Fruit fly (Drosophila melanogaster): ENCODE data around the gene C15.

The C15 gene

dm6 chr3R:21520756-21521155 lies 21.0 kb downstream of the C15 start, which contains the start of gene sp3:
Gene sp3, plus strand, starts transcription at chr3R:21520928.
- peak; percentile 83 for TF ChIP-seq HLH4C (GFP tag; IDR thresholded peaks at IDR 0.05; ENCODE audit: partially characterized antibody)
- TF ChIP-seq CG18599 (GFP tag; optimal IDR thresholded peaks at IDR 0.05): no peak
- TF ChIP-seq HHEX (GFP tag; optimal IDR thresholded peaks at IDR 0.05): no peak
- no peak for TF ChIP-seq pho (GFP tag; optimal IDR thresholded peaks at IDR 0.05)
- TF ChIP-seq row (GFP tag; IDR thresholded peaks at IDR 0.05): peak; percentile 5; the same call in 2 of the 3 replicates
- peak; percentile 65; the same call in 1 of the 3 replicates for TF ChIP-seq CG34422 (GFP tag; IDR thresholded peaks at IDR 0.05)
- TF ChIP-seq jigr1 (GFP tag; IDR thresholded peaks at IDR 0.05): no peak
- TF ChIP-seq Pdp1 (GFP tag; optimal IDR thresholded peaks at IDR 0.05): no peak
- no peak for TF ChIP-seq CG10274 (GFP tag; optimal IDR thresholded peaks at IDR 0.05)
- TF ChIP-seq D (optimal IDR thresholded peaks at IDR 0.05): peak; percentile 28
- no peak for TF ChIP-seq D (GFP tag; optimal IDR thresholded peaks at IDR 0.05)
- TF ChIP-seq CoRest (tag; optimal IDR thresholded peaks at IDR 0.05): no peak
- TF ChIP-seq nerfin-2 (GFP tag; IDR thresholded peaks at IDR 0.05; ENCODE audit: partially characterized antibody): peak; percentile 60
- TF ChIP-seq E2f2 (GFP tag; IDR thresholded peaks at IDR 0.05): peak; percentile 24
- no peak for TF ChIP-seq CG15073 (GFP tag; optimal IDR thresholded peaks at IDR 0.05)
- TF ChIP-seq gfzf (GFP tag; optimal IDR thresholded peaks at IDR 0.05): peak; percentile 80
- no peak for TF ChIP-seq lmd (GFP tag; IDR thresholded peaks at IDR 0.05)
- peak; percentile 75 for TF ChIP-seq BEAF-32 (GFP tag; optimal IDR thresholded peaks at IDR 0.05)
- no peak for TF ChIP-seq Blimp-1 (GFP tag; optimal IDR thresholded peaks at IDR 0.05)
- no peak for TF ChIP-seq Drgx (GFP tag; IDR thresholded peaks at IDR 0.05)
- peak; percentile 86 for TF ChIP-seq ato (GFP tag; IDR thresholded peaks at IDR 0.05; ENCODE audit: partially characterized antibody)
- TF ChIP-seq psq (GFP tag; optimal IDR thresholded peaks at IDR 0.05): no peak
- TF ChIP-seq vnd (GFP tag; IDR thresholded peaks at IDR 0.05; ENCODE audit: partially characterized antibody): peak; percentile 55; the same call in 1 of the 3 replicates
- TF ChIP-seq hth (optimal IDR thresholded peaks at IDR 0.05): no peak
- TF ChIP-seq CG12236 (GFP tag; optimal IDR thresholded peaks at IDR 0.05): no peak
- TF ChIP-seq CG3163 (GFP tag; optimal IDR thresholded peaks at IDR 0.05): no peak
- peak; percentile 60 for TF ChIP-seq CG42726 (GFP tag; IDR thresholded peaks at IDR 0.05; ENCODE audit: partially characterized antibody)
- TF ChIP-seq Sox100B (GFP tag; optimal IDR thresholded peaks at IDR 0.05): no peak
- no peak for TF ChIP-seq CG11723 (GFP tag; optimal IDR thresholded peaks at IDR 0.05)
- no peak for TF ChIP-seq Asciz (GFP tag; optimal IDR thresholded peaks at IDR 0.05)
- peak; percentile 85 for TF ChIP-seq Opbp (GFP tag; IDR thresholded peaks at IDR 0.05; ENCODE audit: partially characterized antibody)
- no peak for TF ChIP-seq CG11247 (GFP tag; IDR thresholded peaks at IDR 0.05)
- TF ChIP-seq wdn (GFP tag; IDR thresholded peaks at IDR 0.05): no peak
- no peak for TF ChIP-seq CG11696 (GFP tag; IDR thresholded peaks at IDR 0.05)
- TF ChIP-seq chinmo (GFP tag; IDR thresholded peaks at IDR 0.05; ENCODE audit: partially characterized antibody): peak; percentile 47; the same call in 1 of the 4 replicates
- TF ChIP-seq CG15479 (GFP tag; optimal IDR thresholded peaks at IDR 0.05): peak; percentile 39
- TF ChIP-seq Dref (GFP tag; IDR thresholded peaks at IDR 0.05): peak; percentile 90
- no peak for TF ChIP-seq CG8290 (GFP tag; optimal IDR thresholded peaks at IDR 0.05)
- TF ChIP-seq CG8290 (tag; optimal IDR thresholded peaks at IDR 0.05): peak in 1 of 2 experiments; percentile 35
- peak; percentile 61; the same call in 1 of the 3 replicates for TF ChIP-seq mld (GFP tag; IDR thresholded peaks at IDR 0.05; ENCODE audit: partially characterized antibody)
- TF ChIP-seq Dll (GFP tag; IDR thresholded peaks at IDR 0.05; ENCODE audit: partially characterized antibody): peak; percentile 83
- TF ChIP-seq CG15514 (GFP tag; optimal IDR thresholded peaks at IDR 0.05): peak; percentile 9
- peak; percentile 69 for TF ChIP-seq Dp (GFP tag; optimal IDR thresholded peaks at IDR 0.05)
- no peak for TF ChIP-seq CG7745 (tag; optimal IDR thresholded peaks at IDR 0.05)
- TF ChIP-seq MBD-R2 (GFP tag; IDR thresholded peaks at IDR 0.05): peak; percentile 62
- TF ChIP-seq Dip3 (GFP tag; optimal IDR thresholded peaks at IDR 0.05): no peak
- peak; percentile 73 for TF ChIP-seq Scr (GFP tag; IDR thresholded peaks at IDR 0.05; ENCODE audit: partially characterized antibody)
- peak; percentile 76 for TF ChIP-seq CG4617 (GFP tag; optimal IDR thresholded peaks at IDR 0.05; ENCODE audit: borderline replicate concordance)
- no peak for TF ChIP-seq yki (optimal IDR thresholded peaks at IDR 0.05)
- no peak for TF ChIP-seq CG2120 (GFP tag; optimal IDR thresholded peaks at IDR 0.05)
